Fruit fly (Drosophila melanogaster) whole organism, embryonic: ENCODE data around the gene Dpm2.

ENCODE experiments used
- Asciz ChIP-seq: fragments of 200-800 bp; sonication (Bioruptor generic); optimal IDR thresholded peaks from 2 replicates; lab custom pipeline; 2017; ENCODE audit warnings: missing biosample characterization, mild to moderate bottlenecking, missing genetic modification characterization, missing genetic modification reagents
- BtbVII ChIP-seq: fragments of 200-800 bp; sonication (Bioruptor generic); optimal IDR thresholded peaks from 3 replicates; lab custom pipeline; 2017; ENCODE audit warnings: missing biosample characterization, mild to moderate bottlenecking, missing genetic modification characterization
- CG10209 ChIP-seq: fragments of 200-800 bp; sonication (Bioruptor generic); optimal IDR thresholded peaks from 3 replicates; lab custom pipeline; 2017; ENCODE audit warnings: missing biosample characterization, mild to moderate bottlenecking, missing genetic modification characterization, missing genetic modification reagents
- CG12659 ChIP-seq: fragments of 200-800 bp; sonication (Bioruptor generic); optimal IDR thresholded peaks from 3 replicates; lab custom pipeline; 2017; ENCODE audit warnings: mild to moderate bottlenecking, missing biosample characterization, missing genetic modification reagents, missing genetic modification characterization
- CG13775 ChIP-seq: fragments of 200-800 bp; sonication (Bioruptor generic); optimal IDR thresholded peaks from 3 replicates; lab custom pipeline; 2017; ENCODE audit warnings: missing biosample characterization, mild to moderate bottlenecking, missing genetic modification characterization
- CG15696 ChIP-seq: fragments of 200-800 bp; sonication (Bioruptor generic); optimal IDR thresholded peaks from 2 replicates; lab custom pipeline; 2019; ENCODE audit warnings: missing biosample characterization, mild to moderate bottlenecking, missing genetic modification characterization, moderate library complexity
- CG17186 ChIP-seq: fragments of 200-800 bp; sonication (Bioruptor generic); optimal IDR thresholded peaks from 3 replicates; lab custom pipeline; 2017; ENCODE audit warnings: missing biosample characterization, missing genetic modification reagents, missing genetic modification characterization
- CG17568 ChIP-seq: fragments of 200-800 bp; sonication (Bioruptor generic); optimal IDR thresholded peaks from 2 replicates; lab custom pipeline; 2018; ENCODE audit warnings: missing biosample characterization, mild to moderate bottlenecking, missing genetic modification characterization, moderate library complexity
- CG2199 ChIP-seq: fragments of 200-800 bp; sonication (Bioruptor generic); IDR thresholded peaks from 3 replicates; pipeline ENCODE4 v1.3.6; 2022; ENCODE audit warnings: missing biosample characterization, missing genetic modification characterization
- CG2875 ChIP-seq: fragments of 200-800 bp; sonication (Bioruptor generic); optimal IDR thresholded peaks from 2 replicates; lab custom pipeline; 2017; ENCODE audit warnings: missing biosample characterization, mild to moderate bottlenecking, missing genetic modification characterization, missing genetic modification reagents
- CG32772 ChIP-seq: fragments of 200-800 bp; sonication (Bioruptor generic); IDR thresholded peaks from 2 replicates; pipeline ENCODE4 v1.3.6; 2022; ENCODE audit warnings: missing biosample characterization, missing genetic modification characterization
- CG3407 ChIP-seq: fragments of 200-800 bp; sonication (Bioruptor generic); optimal IDR thresholded peaks from 2 replicates; lab custom pipeline; 2018; ENCODE audit warnings: missing biosample characterization, mild to moderate bottlenecking, missing genetic modification characterization
- CG3726 ChIP-seq: fragments of 200-800 bp; sonication (Bioruptor generic); IDR thresholded peaks from 3 replicates; pipeline ENCODE4, ENCODE4 v1.3.6; 2022; ENCODE audit warnings: missing biosample characterization, missing genetic modification characterization
- CG3838 ChIP-seq: fragments of 200-800 bp; sonication (Bioruptor generic); optimal IDR thresholded peaks from 3 replicates; lab custom pipeline; 2016; ENCODE audit warnings: missing biosample characterization, missing genetic modification characterization
- CG43689 ChIP-seq: fragments of 200-800 bp; sonication (Bioruptor generic); IDR thresholded peaks from 2 replicates; pipeline ENCODE4 v1.3.6; 2022; ENCODE audit warnings: missing biosample characterization, missing genetic modification characterization
- CG6254 ChIP-seq: fragments of 200-800 bp; sonication (Bioruptor generic); optimal IDR thresholded peaks from 3 replicates; lab custom pipeline; 2017; ENCODE audit warnings: mild to moderate bottlenecking, missing biosample characterization, missing genetic modification reagents, missing genetic modification characterization
- CG6654 ChIP-seq: fragments of 200-800 bp; sonication (Bioruptor generic); optimal IDR thresholded peaks from 2 replicates; lab custom pipeline; 2017; ENCODE audit warnings: missing biosample characterization, mild to moderate bottlenecking, missing genetic modification characterization
- CG7987 ChIP-seq: fragments of 200-800 bp; sonication (Bioruptor generic); optimal IDR thresholded peaks from 2 replicates; lab custom pipeline; 2018; ENCODE audit warnings: missing biosample characterization, mild to moderate bottlenecking, missing genetic modification characterization, moderate library complexity
- CHES-1-like ChIP-seq: fragments of 200-800 bp; sonication (Bioruptor generic); optimal IDR thresholded peaks from 2 replicates; lab custom pipeline; 2016; ENCODE audit warnings: missing biosample characterization, missing genetic modification characterization
- Dll ChIP-seq: fragments of 200-800 bp; sonication (Bioruptor generic); IDR thresholded peaks from 4 replicates; pipeline ENCODE4 v1.3.6; 2022; ENCODE audit warnings: missing biosample characterization, missing genetic modification characterization; ENCODE audit not compliant: partially characterized antibody
- Fer3 ChIP-seq: fragments of 200-800 bp; sonication (Bioruptor generic); optimal IDR thresholded peaks from 2 replicates; lab custom pipeline; 2018; ENCODE audit warnings: missing biosample characterization, mild to moderate bottlenecking, missing genetic modification characterization, moderate library complexity
- Hmr ChIP-seq: fragments of 200-800 bp; sonication (Bioruptor generic); optimal IDR thresholded peaks from 3 replicates; lab custom pipeline; 2017; ENCODE audit warnings: mild to moderate bottlenecking, missing biosample characterization, missing genetic modification reagents, missing genetic modification characterization
- Mes4 ChIP-seq: fragments of 200-800 bp; sonication (Bioruptor generic); optimal IDR thresholded peaks from 2 replicates; lab custom pipeline; 2016; ENCODE audit warnings: missing biosample characterization, missing genetic modification characterization
- NK7.1 ChIP-seq: fragments of 200-800 bp; sonication (Bioruptor generic); optimal IDR thresholded peaks from 3 replicates; lab custom pipeline; 2016; ENCODE audit warnings: missing biosample characterization, missing genetic modification characterization
- PHDP ChIP-seq: fragments of 200-800 bp; sonication (Bioruptor generic); optimal IDR thresholded peaks from 3 replicates; lab custom pipeline; 2018; ENCODE audit warnings: missing biosample characterization, mild to moderate bottlenecking, missing genetic modification characterization, moderate library complexity
- Sox100B ChIP-seq: fragments of 200-800 bp; sonication (Bioruptor generic); optimal IDR thresholded peaks from 3 replicates; lab custom pipeline; 2018; ENCODE audit warnings: missing biosample characterization, mild to moderate bottlenecking, missing genetic modification characterization
- Spps ChIP-seq: fragments of 200-800 bp; sonication (Bioruptor generic); optimal IDR thresholded peaks from 2 replicates; lab custom pipeline; 2018; ENCODE audit warnings: missing biosample characterization, mild to moderate bottlenecking, missing genetic modification characterization
- ac ChIP-seq: fragments of 200-800 bp; sonication (Bioruptor generic); optimal IDR thresholded peaks from 3 replicates; lab custom pipeline; 2017; ENCODE audit warnings: missing biosample characterization, mild to moderate bottlenecking, missing genetic modification characterization
- ap ChIP-seq: fragments of 200-800 bp; sonication (Bioruptor generic); IDR thresholded peaks from 2 replicates; pipeline ENCODE4 v1.3.6; 2022; ENCODE audit warnings: missing biosample characterization, missing genetic modification characterization
- cg ChIP-seq: fragments of 200-800 bp; sonication (Bioruptor generic); optimal IDR thresholded peaks from 3 replicates; lab custom pipeline; 2019; ENCODE audit warnings: missing biosample characterization, mild to moderate bottlenecking, missing genetic modification characterization, moderate library complexity
- gce ChIP-seq: fragments of 200-800 bp; sonication (Bioruptor generic); IDR thresholded peaks from 3 replicates; pipeline ENCODE4 v1.3.6; 2022; ENCODE audit warnings: missing biosample characterization, missing genetic modification characterization
- gsb-n ChIP-seq: fragments of 200-800 bp; sonication (Bioruptor generic); optimal IDR thresholded peaks from 3 replicates; lab custom pipeline; 2018; ENCODE audit warnings: missing biosample characterization, mild to moderate bottlenecking, missing genetic modification characterization
- hb ChIP-seq: fragments of 200-800 bp; sonication (Bioruptor generic); IDR thresholded peaks from 3 replicates; pipeline ENCODE4 v1.3.6; 2022; ENCODE audit warnings: missing biosample characterization, missing genetic modification characterization; ENCODE audit not compliant: partially characterized antibody
- lola ChIP-seq, 3 experiments: fragments of >200 bp in 2 of 3; fragments of 200-800 bp in 1 of 3; sonication (Bioruptor generic) in 1 of 3; optimal IDR thresholded peaks; 2 replicates each; lab custom pipeline; 2017 to 2019; ENCODE audit warnings: missing biosample characterization in 3 of 3, missing genetic modification characterization in 3 of 3, mild to moderate bottlenecking in 1 of 3, moderate library complexity in 1 of 3
- mam ChIP-seq: fragments of 200-800 bp; sonication (Bioruptor generic); optimal IDR thresholded peaks from 3 replicates; lab custom pipeline; 2016; ENCODE audit warnings: missing biosample characterization, missing genetic modification characterization
- mirr ChIP-seq: fragments of 200-800 bp; sonication (Bioruptor generic); optimal IDR thresholded peaks from 3 replicates; lab custom pipeline; 2018; ENCODE audit warnings: missing biosample characterization, mild to moderate bottlenecking, missing genetic modification characterization
- mld ChIP-seq: fragments of 200-800 bp; sonication (Bioruptor generic); IDR thresholded peaks from 3 replicates; pipeline ENCODE4 v1.3.6; 2022; ENCODE audit warnings: missing biosample characterization, missing genetic modification characterization; ENCODE audit not compliant: partially characterized antibody
- otp ChIP-seq: fragments of 200-800 bp; sonication (Bioruptor generic); IDR thresholded peaks from 3 replicates; pipeline ENCODE4, ENCODE4 v1.3.6; 2022; ENCODE audit warnings: missing biosample characterization, missing genetic modification characterization
- pan ChIP-seq, 4 experiments: fragments of >200 bp in 3 of 4; fragments of 200-800 bp in 1 of 4; sonication (Bioruptor generic) in 1 of 4; optimal IDR thresholded peaks in 3 of 4; IDR thresholded peaks in 1 of 4; 2 replicates each; pipeline versions ENCODE4 v1.3.6 to Lab custom; 2017 to 2022; ENCODE audit warnings: missing biosample characterization in 2 of 4, missing genetic modification characterization in 2 of 4, mixed read lengths in 1 of 4
- peb ChIP-seq: fragments of 200-800 bp; sonication (Bioruptor generic); IDR thresholded peaks from 2 replicates; pipeline ENCODE4 v1.3.6; 2022; ENCODE audit warnings: missing biosample characterization, missing genetic modification characterization
- repo ChIP-seq: fragments of 200-800 bp; sonication (Bioruptor generic); optimal IDR thresholded peaks from 2 replicates; lab custom pipeline; 2016; ENCODE audit warnings: missing biosample characterization, missing genetic modification characterization
- schlank ChIP-seq: fragments of 200-800 bp; sonication (Bioruptor generic); optimal IDR thresholded peaks from 2 replicates; lab custom pipeline; 2018; ENCODE audit warnings: missing biosample characterization, mild to moderate bottlenecking, missing genetic modification characterization
- sd ChIP-seq: fragments of 200-800 bp; sonication (Bioruptor generic); optimal IDR thresholded peaks from 3 replicates; lab custom pipeline; 2018; ENCODE audit warnings: missing biosample characterization, mild to moderate bottlenecking, missing genetic modification characterization, moderate library complexity
- shn ChIP-seq: fragments of 200-800 bp; sonication (Bioruptor generic); optimal IDR thresholded peaks from 3 replicates; lab custom pipeline; 2016; ENCODE audit warnings: missing biosample characterization, missing genetic modification characterization
- sr ChIP-seq: fragments of 200-800 bp; sonication (Bioruptor generic); IDR thresholded peaks from 3 replicates; pipeline ENCODE4 v1.3.6; 2022; ENCODE audit warnings: missing biosample characterization, missing genetic modification characterization
- ssp ChIP-seq: fragments of 200-800 bp; sonication (Bioruptor generic); IDR thresholded peaks from 2 replicates; pipeline ENCODE4 v1.3.6; 2022; ENCODE audit warnings: missing biosample characterization, missing genetic modification characterization
- unc-4 ChIP-seq: fragments of 200-800 bp; sonication (Bioruptor generic); IDR thresholded peaks from 2 replicates; pipeline ENCODE4 v1.3.6; 2022; ENCODE audit warnings: missing biosample characterization, missing genetic modification characterization; ENCODE audit not compliant: partially characterized antibody
- wek ChIP-seq: fragments of 200-800 bp; sonication (Bioruptor generic); optimal IDR thresholded peaks from 3 replicates; lab custom pipeline; 2018; ENCODE audit warnings: missing biosample characterization, mild to moderate bottlenecking, missing genetic modification characterization, moderate library complexity

The Dpm2 gene

dm6 chr3L:3301171-3301738, 18.1 kb upstream of the Dpm2 start (continued):
- TF ChIP-seq Hmr (peak; percentile 94), PHDP (peak; percentile 95), BtbVII (GFP tag; lab: Kevin White, UChicago) (peak; percentile 89), sr (no peak; the same call in 2 of the 3 replicates), CG17568 (GFP tag; lab: Kevin White, UChicago) (peak; percentile 91), mirr (GFP tag; lab: Kevin White, UChicago) (peak; percentile 81), cg (no peak), CG15696 (tag; lab: Kevin White, UChicago) (peak; percentile 58), Mes4 (GFP tag; lab: Kevin White, UChicago) (peak; percentile 85), CHES-1-like (GFP tag; lab: Kevin White, UChicago) (peak; percentile 89), CG17186 (GFP tag; lab: Kevin White, UChicago) (peak; percentile 20), ssp (peak; percentile 74), CG10209 (GFP tag; lab: Kevin White, UChicago) (peak; percentile 92), CG6254 (GFP tag; lab: Kevin White, UChicago) (peak; percentile 87), CG2199 (GFP tag; lab: Robert Waterston, UW) (peak; percentile 77; the same call in 2 of the 3 replicates), CG3407 (GFP tag; lab: Kevin White, UChicago) (peak; percentile 85), CG3726 (GFP tag; lab: Robert Waterston, UW) (peak; percentile 85), Fer3 (tag; lab: Kevin White, UChicago) (peak; percentile 93), shn (GFP tag; lab: Kevin White, UChicago) (peak; percentile 74), CG32772 (peak; percentile 87), wek (GFP tag; lab: Kevin White, UChicago) (peak; percentile 33), schlank (tag; lab: Kevin White, UChicago) (peak; percentile 61), sd (tag; lab: Kevin White, UChicago) (peak; percentile 81), CG7987 (GFP tag; lab: Kevin White, UChicago) (peak; percentile 76), CG12659 (GFP tag; lab: Kevin White, UChicago) (peak; percentile 94), mld (GFP tag; lab: Robert Waterston, UW) (no peak), CG2875 (GFP tag; lab: Kevin White, UChicago) (peak; percentile 90), Asciz (peak; percentile 91), unc-4 (GFP tag; lab: Robert Waterston, UW) (no peak), repo (peak; percentile 73), CG6654 (GFP tag; lab: Kevin White, UChicago) (peak; percentile 67), CG13775 (GFP tag; lab: Kevin White, UChicago) (peak; percentile 84), CG43689 (GFP tag; lab: Robert Waterston, UW) (peak; percentile 88), lola (GFP tag; optimal IDR thresholded peaks at IDR 0.05; lab: Kevin White, UChicago) (peak in 1 of 3 experiments; percentile 83), otp (peak; percentile 90), ap (GFP tag; lab: Robert Waterston, UW) (peak; percentile 90), peb (GFP tag; lab: Robert Waterston, UW) (peak; percentile 82), Spps (tag; lab: Kevin White, UChicago) (peak; percentile 71), gsb-n (tag; lab: Kevin White, UChicago) (peak; percentile 88), pan (optimal IDR thresholded peaks at IDR 0.05; lab: Kevin White, UChicago) (no peak), pan (GFP tag; optimal IDR thresholded peaks at IDR 0.05 in 1 of 2, IDR thresholded peaks at IDR 0.05 in 1 of 2) (peak in 1 of 2 experiments; percentile 92), Sox100B (GFP tag; lab: Kevin White, UChicago) (peak; percentile 92), mam (GFP tag; lab: Kevin White, UChicago) (peak; percentile 92), NK7.1 (GFP tag; lab: Kevin White, UChicago) (peak; percentile 90), Dll (GFP tag; lab: Robert Waterston, UW) (no peak), gce (GFP tag; lab: Robert Waterston, UW) (peak; percentile 85), hb (GFP tag; lab: Robert Waterston, UW) (no peak), CG3838 (peak; percentile 84), ac (GFP tag; lab: Kevin White, UChicago) (peak; percentile 35)
